Fruit fly (Drosophila melanogaster): ENCODE measurements around the gene CG17568.
A peak's percentile ranks its signal among the peaks of the same experiment; 100 is the strongest.

Gene CG17568

DNA sequence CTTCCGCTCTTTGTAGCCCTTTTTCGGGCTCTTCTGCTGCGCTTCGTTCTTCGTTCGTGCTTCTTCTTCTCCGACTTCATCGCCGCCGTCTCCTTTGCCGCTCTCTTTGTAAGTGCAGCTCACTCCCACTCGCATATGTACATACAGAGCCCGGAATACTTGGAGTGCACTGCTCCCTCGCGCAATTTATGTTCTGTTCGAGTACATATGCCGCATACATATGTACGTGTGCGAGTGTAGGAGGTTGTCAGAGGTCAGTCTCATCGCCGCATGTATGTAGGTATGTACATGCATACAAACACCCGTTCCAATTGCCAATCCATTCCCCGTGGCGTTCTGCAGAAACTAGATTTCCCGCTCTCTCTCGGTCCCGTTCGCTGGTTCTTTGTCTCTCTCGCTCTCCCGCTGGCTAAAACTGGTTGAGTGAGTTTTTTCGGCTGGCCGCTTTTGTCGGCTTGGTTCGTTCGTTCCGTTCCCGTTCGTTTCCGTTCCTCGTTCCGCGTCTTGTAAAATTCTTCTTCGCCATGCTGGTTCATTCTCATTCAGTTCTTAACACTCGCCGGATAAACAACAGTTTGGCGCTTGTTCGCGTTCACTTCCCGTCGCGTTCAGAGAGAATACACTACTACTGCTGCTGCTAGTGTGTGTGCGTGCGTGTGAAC is 23.4 kb downstream of the CG17568 start:
- peak; percentile 8 for TF ChIP-seq Atf-2 (GFP tag; optimal IDR thresholded peaks at IDR 0.05)
- TF ChIP-seq Mrtf (GFP tag; IDR thresholded peaks at IDR 0.05), result no peak
- TF ChIP-seq jumu (GFP tag; optimal IDR thresholded peaks at IDR 0.05), result no peak
- TF ChIP-seq Ada2b (GFP tag; IDR thresholded peaks at IDR 0.05), result no peak
- no peak for TF ChIP-seq cg (GFP tag; optimal IDR thresholded peaks at IDR 0.05)
- TF ChIP-seq btn (GFP tag; optimal IDR thresholded peaks at IDR 0.05), result no peak
- peak; percentile 0 for TF ChIP-seq CG11723 (GFP tag; optimal IDR thresholded peaks at IDR 0.05)
- TF ChIP-seq CG10462 (GFP tag; optimal IDR thresholded peaks at IDR 0.05), result no peak
- no peak for TF ChIP-seq Dad (GFP tag; optimal IDR thresholded peaks at IDR 0.05)
- TF ChIP-seq shn (GFP tag; optimal IDR thresholded peaks at IDR 0.05), result no peak
- no peak for TF ChIP-seq gcm2 (GFP tag; optimal IDR thresholded peaks at IDR 0.05)
- no peak for TF ChIP-seq CG11093 (GFP tag; IDR thresholded peaks at IDR 0.05)
- no peak for TF ChIP-seq CG18764 (GFP tag; optimal IDR thresholded peaks at IDR 0.05)
- TF ChIP-seq ara (GFP tag; IDR thresholded peaks at IDR 0.05), result peak; percentile 34; the same call in 1 of the 2 replicates
- TF ChIP-seq CG10654 (GFP tag; optimal IDR thresholded peaks at IDR 0.05), result no peak
- TF ChIP-seq CG9876 (GFP tag; optimal IDR thresholded peaks at IDR 0.05), result no peak
- no peak for TF ChIP-seq danr (GFP tag; IDR thresholded peaks at IDR 0.05)
- TF ChIP-seq Nf-YB (GFP tag; optimal IDR thresholded peaks at IDR 0.05), result no peak
- TF ChIP-seq CG6683 (GFP tag; optimal IDR thresholded peaks at IDR 0.05), result no peak
- 0 out of 3 replicates have a peak, but pooled peaks have one; percentile 16 for TF ChIP-seq HLH4C (GFP tag; IDR thresholded peaks at IDR 0.05; ENCODE audit: partially characterized antibody)
- TF ChIP-seq kni (GFP tag; optimal IDR thresholded peaks at IDR 0.05), result peak; percentile 96
- TF ChIP-seq da (GFP tag; optimal IDR thresholded peaks at IDR 0.05), result no peak
- peak; percentile 78 for TF ChIP-seq scrt (GFP tag; optimal IDR thresholded peaks at IDR 0.05)
- no peak for TF ChIP-seq croc (GFP tag; conservative IDR thresholded peaks at IDR 0.05)
- TF ChIP-seq Rfx (GFP tag; IDR thresholded peaks at IDR 0.05), result peak; percentile 37; the same call in 1 of the 2 replicates
- no peak for TF ChIP-seq p53 (GFP tag; optimal IDR thresholded peaks at IDR 0.05)
- TF ChIP-seq MBD-R2 (GFP tag; IDR thresholded peaks at IDR 0.05), result no peak
- no peak for TF ChIP-seq Hr51 (GFP tag; optimal IDR thresholded peaks at IDR 0.05)
- TF ChIP-seq CG10147 (GFP tag; optimal IDR thresholded peaks at IDR 0.05), result peak; percentile 21
- TF ChIP-seq sug (tag; optimal IDR thresholded peaks at IDR 0.05), result peak; percentile 56
- TF ChIP-seq HmgD (GFP tag; optimal IDR thresholded peaks at IDR 0.05), result no peak
- peak; percentile 9 for TF ChIP-seq Dip3 (GFP tag; optimal IDR thresholded peaks at IDR 0.05)
- TF ChIP-seq CG10959 (GFP tag; IDR thresholded peaks at IDR 0.05), result no peak
- TF ChIP-seq CG12659 (GFP tag; optimal IDR thresholded peaks at IDR 0.05), result peak; percentile 29
- TF ChIP-seq D19B (GFP tag; optimal IDR thresholded peaks at IDR 0.05), result no peak
- TF ChIP-seq unc-4 (GFP tag; IDR thresholded peaks at IDR 0.05; ENCODE audit: partially characterized antibody), result peak; percentile 42; the same call in 1 of the 2 replicates
- TF ChIP-seq CG11696 (GFP tag; IDR thresholded peaks at IDR 0.05), result 0 out of 2 replicates have a peak, but pooled peaks have one; percentile 23
- peak; percentile 22 for TF ChIP-seq CG7839 (tag; optimal IDR thresholded peaks at IDR 0.05)
- TF ChIP-seq repo (GFP tag; optimal IDR thresholded peaks at IDR 0.05), result no peak
- peak; percentile 6 for TF ChIP-seq pzg (GFP tag; optimal IDR thresholded peaks at IDR 0.05)
- TF ChIP-seq otp (GFP tag; IDR thresholded peaks at IDR 0.05), result peak; percentile 39; the same call in 1 of the 3 replicates
- TF ChIP-seq pros (GFP tag; optimal IDR thresholded peaks at IDR 0.05), result peak; percentile 95
- no peak for TF ChIP-seq CG7786 (GFP tag; optimal IDR thresholded peaks at IDR 0.05)
- TF ChIP-seq pfk (GFP tag; optimal IDR thresholded peaks at IDR 0.05), result peak; percentile 100
- peak; percentile 6 for TF ChIP-seq CG18262 (tag; optimal IDR thresholded peaks at IDR 0.05)
- TF ChIP-seq Elba2 (GFP tag; optimal IDR thresholded peaks at IDR 0.05), result no peak
- no peak for TF ChIP-seq CG9797 (GFP tag; optimal IDR thresholded peaks at IDR 0.05)
- TF ChIP-seq dysf (GFP tag; IDR thresholded peaks at IDR 0.05), result no peak
- no peak for TF ChIP-seq hb (GFP tag; IDR thresholded peaks at IDR 0.05; ENCODE audit: partially characterized antibody)
- peak; percentile 60; the same call in 1 of the 2 replicates for TF ChIP-seq Adf1 (GFP tag; IDR thresholded peaks at IDR 0.05)
